Fruit fly (Drosophila melanogaster) whole organism, adult: Measurements from ENCODE around the gene pyd.

Experiments
- CG14711 ChIP-seq: fragments of 200-800 bp; sonication (Bioruptor generic); optimal IDR thresholded peaks from 2 replicates; lab custom pipeline; 2018; ENCODE audit warnings: missing biosample characterization, mild to moderate bottlenecking, missing genetic modification characterization, moderate library complexity
- CG1620 ChIP-seq: fragments of 200-800 bp; sonication (Bioruptor generic); optimal IDR thresholded peaks from 2 replicates; lab custom pipeline; 2016; ENCODE audit warnings: missing biosample characterization, missing genetic modification characterization
- CG33017 ChIP-seq: fragments of 200-800 bp; sonication (Bioruptor generic); optimal IDR thresholded peaks from 2 replicates; lab custom pipeline; 2018; ENCODE audit warnings: missing biosample characterization, mild to moderate bottlenecking, missing genetic modification characterization, moderate library complexity
- Clk ChIP-seq: fragments of 200-800 bp; sonication (Bioruptor generic); optimal IDR thresholded peaks from 2 replicates; lab custom pipeline; 2017; ENCODE audit warnings: missing biosample characterization, missing genetic modification characterization
- Crg-1 ChIP-seq: fragments of 200-800 bp; sonication (Bioruptor generic); optimal IDR thresholded peaks from 2 replicates; lab custom pipeline; 2016; ENCODE audit warnings: missing biosample characterization, missing genetic modification characterization
- Hr96 ChIP-seq: fragments of 200-800 bp; sonication (Bioruptor generic); optimal IDR thresholded peaks from 2 replicates; lab custom pipeline; 2016; ENCODE audit warnings: missing biosample characterization, missing genetic modification characterization
- Mnt ChIP-seq: fragments of 200-800 bp; sonication (Bioruptor generic); optimal IDR thresholded peaks from 2 replicates; lab custom pipeline; 2016; ENCODE audit warnings: missing biosample characterization, mild to moderate bottlenecking, missing genetic modification characterization
- bab1 ChIP-seq: fragments of 200-800 bp; sonication (Bioruptor generic); optimal IDR thresholded peaks from 3 replicates; lab custom pipeline; 2019; ENCODE audit warnings: missing biosample characterization, mild to moderate bottlenecking, missing genetic modification characterization, moderate library complexity
- cnc ChIP-seq, 2 experiments: fragments of >200 bp; optimal IDR thresholded peaks; 2 replicates each; lab custom pipeline; 2017
- ovo ChIP-seq: fragments of 200-800 bp; sonication (Bioruptor generic); optimal IDR thresholded peaks from 2 replicates; lab custom pipeline; 2016; ENCODE audit warnings: missing biosample characterization, missing genetic modification characterization
- pad ChIP-seq: fragments of 200-800 bp; sonication (Bioruptor generic); optimal IDR thresholded peaks from 3 replicates; lab custom pipeline; 2017; ENCODE audit warnings: missing biosample characterization, missing genetic modification characterization, mild to moderate bottlenecking, moderate library complexity, missing genetic modification reagents
- tj ChIP-seq: fragments of 200-800 bp; sonication (Bioruptor generic); optimal IDR thresholded peaks from 3 replicates; lab custom pipeline; 2017; ENCODE audit warnings: missing biosample characterization, mild to moderate bottlenecking, missing genetic modification characterization, moderate library complexity

- TF ChIP-seq bab1 (no peak), Mnt (no peak), cnc (optimal IDR thresholded peaks at IDR 0.05; lab: Kevin White, UChicago) (no peak), pad (no peak), ovo (GFP tag; lab: Kevin White, UChicago) (no peak), Hr96 (GFP tag; lab: Kevin White, UChicago) (no peak), CG1620 (GFP tag; lab: Kevin White, UChicago) (no peak), tj (GFP tag; lab: Kevin White, UChicago) (no peak), CG14711 (no peak), Clk (GFP tag; lab: Kevin White, UChicago) (no peak), CG33017 (no peak), Crg-1 (GFP tag; lab: Kevin White, UChicago) (no peak)
Measured at dm6 chr3R:8965546-8965945, 33.9 kb upstream of the pyd start.
